Fruit fly (Drosophila melanogaster): ENCODE measurements around the gene sud1.

- TF ChIP-seq CG8478 (optimal IDR thresholded peaks at IDR 0.05) (no peak), CTCF (optimal IDR thresholded peaks at IDR 0.05) (no peak)
These were observed 14.2 kb upstream of the sud1 start, which contains the start of gene CG11771 for dm6 chr3R:24931856-24932255.

Data from S2 (cell line).